Worm (Caenorhabditis elegans) whole organism, L4/young adult: ENCODE data around the gene W03G11.4.

Experiments
- W03F9.2 ChIP-seq: fragments of 150-350 bp; optimal IDR thresholded peaks from 2 replicates; lab custom pipeline; 2014; ENCODE audit warnings: missing biosample characterization, missing genetic modification characterization
- dao-5 ChIP-seq: sonication (generic microtip); optimal IDR thresholded peaks from 2 replicates; lab custom pipeline; 2016; ENCODE audit warnings: missing genotype, missing genetic modification characterization, moderate library complexity, missing compliant biosample characterization
- him-1 ChIP-seq: sonication (generic microtip); optimal IDR thresholded peaks from 2 replicates; lab custom pipeline; 2016; ENCODE audit warnings: missing genotype, missing genetic modification reagents, missing genetic modification characterization, missing compliant biosample characterization

DNA sequence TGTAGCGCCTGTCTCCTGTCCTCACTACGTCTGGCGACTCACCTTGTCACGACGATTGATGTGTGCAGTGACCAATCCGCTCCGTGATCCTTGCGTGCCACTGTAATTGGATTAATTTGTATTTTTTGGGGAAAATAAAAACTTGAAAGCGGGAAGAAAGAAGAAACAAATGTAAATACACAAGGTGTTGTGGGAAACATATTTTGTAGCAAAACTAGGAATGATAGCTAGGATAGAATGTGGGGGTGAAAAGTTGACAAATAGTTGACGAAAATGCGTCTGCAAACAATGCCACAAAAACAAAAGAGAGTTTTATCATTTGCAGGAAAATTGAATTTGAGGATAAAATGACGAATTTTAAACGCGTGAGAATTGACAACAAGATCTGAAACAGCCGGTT lies 36.0 kb downstream of the W03G11.4 start, which contains the start of gene B0198.3:
- TF ChIP-seq him-1 (tag; lab: Kevin White, UChicago) (no peak), W03F9.2 (tag; lab: Kevin White, UChicago) (no peak), dao-5 (no peak)
